Fruit fly (Drosophila melanogaster) Kc167 (cell line): ENCODE data around the gene CG17646.

Experiments used
- h ChIP-seq: fragments of >200 bp; optimal IDR thresholded peaks from 3 replicates; lab custom pipeline; 2018; ENCODE audit warnings: missing external identifiers
- ttk ChIP-seq: sonication (Bioruptor generic); optimal IDR thresholded peaks from 2 replicates; lab custom pipeline; 2017; ENCODE audit warnings: missing external identifiers

DNA sequence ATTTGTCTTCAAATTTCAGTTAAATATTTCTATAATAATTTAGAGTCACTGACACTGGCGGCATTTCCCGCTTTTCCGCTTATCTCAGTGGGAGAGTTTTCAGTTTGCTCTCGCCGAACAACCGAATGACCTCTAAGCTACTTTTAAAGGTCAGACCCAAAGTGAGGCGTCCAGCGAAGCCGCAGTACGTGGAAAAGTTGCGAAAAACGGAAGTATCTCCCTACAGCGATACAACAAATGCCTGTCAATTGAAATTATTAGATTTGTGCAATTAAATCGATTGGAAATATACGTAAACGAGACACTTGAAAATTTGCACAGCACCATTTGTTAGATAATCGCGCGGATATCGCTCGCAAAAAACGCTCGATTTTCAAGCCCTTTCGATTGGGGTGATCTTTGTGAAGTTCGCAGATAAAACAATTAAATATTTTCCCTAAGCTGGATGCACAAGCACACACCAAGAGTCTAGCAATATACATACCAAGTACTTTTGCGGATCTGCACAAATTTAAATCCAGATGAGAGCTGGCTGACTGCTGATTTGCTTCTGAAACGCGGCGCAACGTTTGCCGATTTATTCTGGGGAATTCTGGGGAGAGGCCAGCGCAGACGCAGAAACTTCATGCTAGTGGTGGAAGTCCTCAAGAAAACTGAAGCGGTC, 5.0 kb upstream of the CG17646 start:
- TF ChIP-seq h (lab: Kevin White, UChicago) = no peak
- TF ChIP-seq ttk = no peak
